Fruit fly (Drosophila melanogaster) whole organism, embryonic: Measurements from ENCODE around the gene Atat.

ENCODE experiments used
- CG10274 ChIP-seq: fragments of 200-800 bp; sonication (Bioruptor generic); optimal IDR thresholded peaks from 3 replicates; lab custom pipeline; 2017; ENCODE audit warnings: missing biosample characterization, mild to moderate bottlenecking, missing genetic modification characterization
- CG11085 ChIP-seq: fragments of 200-800 bp; sonication (Bioruptor generic); IDR thresholded peaks from 2 replicates; pipeline ENCODE4 v1.3.6; 2022; ENCODE audit warnings: missing biosample characterization, missing genetic modification characterization
- CG11504 ChIP-seq: fragments of 200-800 bp; sonication (Bioruptor generic); optimal IDR thresholded peaks from 3 replicates; lab custom pipeline; 2019; ENCODE audit warnings: missing biosample characterization, mild to moderate bottlenecking, missing genetic modification characterization, moderate library complexity
- CG1233 ChIP-seq: fragments of 200-800 bp; sonication (Bioruptor generic); optimal IDR thresholded peaks from 4 replicates; lab custom pipeline; 2018; ENCODE audit warnings: missing biosample characterization, mild to moderate bottlenecking, missing genetic modification characterization
- CG14050 ChIP-seq: fragments of 200-800 bp; sonication (Bioruptor generic); IDR thresholded peaks from 3 replicates; pipeline ENCODE4 v1.3.6; 2022; ENCODE audit warnings: missing biosample characterization, missing genetic modification characterization
- CG15073 ChIP-seq: fragments of 200-800 bp; sonication (Bioruptor generic); optimal IDR thresholded peaks from 2 replicates; lab custom pipeline; 2016; ENCODE audit warnings: missing biosample characterization, missing genetic modification characterization
- CG15269 ChIP-seq: fragments of 200-800 bp; sonication (Bioruptor generic); optimal IDR thresholded peaks from 2 replicates; lab custom pipeline; 2018; ENCODE audit warnings: missing biosample characterization, mild to moderate bottlenecking, missing genetic modification characterization, moderate library complexity
- CG1602 ChIP-seq: fragments of 200-800 bp; sonication (Bioruptor generic); optimal IDR thresholded peaks from 3 replicates; lab custom pipeline; 2016; ENCODE audit warnings: missing biosample characterization, missing genetic modification characterization
- CG1832 ChIP-seq: fragments of 200-800 bp; sonication (Bioruptor generic); optimal IDR thresholded peaks from 2 replicates; lab custom pipeline; 2017; ENCODE audit warnings: missing biosample characterization, mild to moderate bottlenecking, missing genetic modification characterization, inconsistent platforms
- CG2875 ChIP-seq: fragments of 200-800 bp; sonication (Bioruptor generic); optimal IDR thresholded peaks from 2 replicates; lab custom pipeline; 2017; ENCODE audit warnings: missing biosample characterization, mild to moderate bottlenecking, missing genetic modification characterization, missing genetic modification reagents
- CG34422 ChIP-seq: fragments of 200-800 bp; sonication (Bioruptor generic); IDR thresholded peaks from 3 replicates; pipeline ENCODE4 v1.3.6; 2022; ENCODE audit warnings: missing biosample characterization, missing genetic modification characterization
- CG42726 ChIP-seq: fragments of 200-800 bp; sonication (Bioruptor generic); IDR thresholded peaks from 2 replicates; pipeline ENCODE4 v1.3.6; 2022; ENCODE audit warnings: missing biosample characterization, missing genetic modification characterization; ENCODE audit not compliant: partially characterized antibody
- CG7372 ChIP-seq: fragments of 200-800 bp; sonication (Bioruptor generic); IDR thresholded peaks from 2 replicates; pipeline ENCODE4 v1.3.6; 2022; ENCODE audit warnings: missing biosample characterization, missing genetic modification characterization
- CG8944 ChIP-seq: fragments of 200-800 bp; sonication (Bioruptor generic); optimal IDR thresholded peaks from 3 replicates; lab custom pipeline; 2016; ENCODE audit warnings: missing biosample characterization, missing genetic modification characterization
- D ChIP-seq, 2 experiments: fragments of 200-800 bp in 1 of 2; fragments of >200 bp in 1 of 2; sonication (Bioruptor generic) in 1 of 2; optimal IDR thresholded peaks; 2 replicates in 1 of 2; 3 replicates in 1 of 2; lab custom pipeline; 2017; ENCODE audit warnings: mild to moderate bottlenecking in 1 of 2, missing biosample characterization in 1 of 2, missing genetic modification characterization in 1 of 2, missing genetic modification reagents in 1 of 2
- Dad ChIP-seq: fragments of 200-800 bp; sonication (Bioruptor generic); optimal IDR thresholded peaks from 3 replicates; lab custom pipeline; 2016; ENCODE audit warnings: missing biosample characterization, missing genetic modification characterization
- HLH3B ChIP-seq: fragments of 200-800 bp; sonication (Bioruptor generic); IDR thresholded peaks from 2 replicates; pipeline ENCODE4 v1.3.6; 2022; ENCODE audit warnings: missing biosample characterization, missing genetic modification characterization
- MTF-1 ChIP-seq: fragments of 200-800 bp; sonication (Bioruptor generic); optimal IDR thresholded peaks from 2 replicates; lab custom pipeline; 2018; ENCODE audit warnings: missing biosample characterization, mild to moderate bottlenecking, missing genetic modification characterization, borderline replicate concordance
- Med ChIP-seq: fragments of 200-800 bp; sonication (Bioruptor generic); peaks from one replicate; lab custom pipeline; 2016; ENCODE audit warnings: missing biosample characterization, missing genetic modification characterization, mild to moderate bottlenecking, inconsistent platforms, moderate library complexity
- Mrtf ChIP-seq: fragments of 200-800 bp; sonication (Bioruptor generic); IDR thresholded peaks from 3 replicates; pipeline ENCODE4 v1.3.6; 2022; ENCODE audit warnings: missing biosample characterization, missing genetic modification characterization
- Nf-YC ChIP-seq: fragments of 200-800 bp; optimal IDR thresholded peaks from 3 replicates; lab custom pipeline; 2019; ENCODE audit warnings: missing biosample characterization, mild to moderate bottlenecking, missing genetic modification characterization, moderate library complexity
- Oaz ChIP-seq: fragments of 200-800 bp; sonication (Bioruptor generic); IDR thresholded peaks from 2 replicates; pipeline ENCODE4 v1.3.6; 2022; ENCODE audit warnings: missing biosample characterization, missing genetic modification characterization
- Usf ChIP-seq: fragments of 200-800 bp; sonication (Bioruptor generic); optimal IDR thresholded peaks from 2 replicates; lab custom pipeline; 2017; ENCODE audit warnings: missing genotype, missing biosample characterization, missing genetic modification characterization
- ab ChIP-seq: fragments of 200-800 bp; sonication (Bioruptor generic); optimal IDR thresholded peaks from 2 replicates; lab custom pipeline; 2016; ENCODE audit warnings: missing biosample characterization, missing genetic modification characterization
- abd-A ChIP-seq: fragments of 200-800 bp; sonication (Bioruptor generic); optimal IDR thresholded peaks from 3 replicates; lab custom pipeline; 2019; ENCODE audit warnings: missing biosample characterization, mild to moderate bottlenecking, missing genetic modification characterization, moderate library complexity
- bbx ChIP-seq: fragments of 200-800 bp; sonication (Bioruptor generic); IDR thresholded peaks from 2 replicates; pipeline ENCODE4 v1.3.6; 2022; ENCODE audit warnings: missing biosample characterization, missing genetic modification characterization; ENCODE audit not compliant: partially characterized antibody
- bigmax ChIP-seq: fragments of 200-800 bp; sonication (Bioruptor generic); optimal IDR thresholded peaks from 2 replicates; lab custom pipeline; 2018; ENCODE audit warnings: missing biosample characterization, mild to moderate bottlenecking, missing genetic modification characterization
- cad ChIP-seq: fragments of >200 bp; optimal IDR thresholded peaks from 2 replicates; lab custom pipeline; 2017; ENCODE audit warnings: missing biosample characterization, missing genetic modification characterization
- caup ChIP-seq: fragments of 200-800 bp; sonication (Bioruptor generic); optimal IDR thresholded peaks from 3 replicates; lab custom pipeline; 2017; ENCODE audit warnings: missing biosample characterization, mild to moderate bottlenecking, missing genetic modification characterization, moderate library complexity; ENCODE audit not compliant: severe bottlenecking
- cg ChIP-seq: fragments of 200-800 bp; sonication (Bioruptor generic); optimal IDR thresholded peaks from 3 replicates; lab custom pipeline; 2019; ENCODE audit warnings: missing biosample characterization, mild to moderate bottlenecking, missing genetic modification characterization, moderate library complexity
- corto ChIP-seq: fragments of 200-800 bp; sonication (Bioruptor generic); optimal IDR thresholded peaks from 2 replicates; lab custom pipeline; 2016; ENCODE audit warnings: missing biosample characterization, mild to moderate bottlenecking, missing genetic modification characterization, moderate library complexity
- crp ChIP-seq, 2 experiments: fragments of 200-800 bp; sonication (Bioruptor generic); optimal IDR thresholded peaks; 2 replicates in 1 of 2; 3 replicates in 1 of 2; lab custom pipeline; 2017; ENCODE audit warnings: missing biosample characterization in 2 of 2, missing genetic modification characterization in 2 of 2, mild to moderate bottlenecking in 1 of 2, moderate library complexity in 1 of 2
- fd96Cb ChIP-seq: fragments of 200-800 bp; sonication (Bioruptor generic); optimal IDR thresholded peaks from 2 replicates; lab custom pipeline; 2018; ENCODE audit warnings: missing biosample characterization, mild to moderate bottlenecking, missing genetic modification characterization, moderate library complexity
- kay ChIP-seq: fragments of 200-800 bp; sonication (Bioruptor generic); optimal IDR thresholded peaks from 2 replicates; lab custom pipeline; 2016; ENCODE audit warnings: missing biosample characterization, missing genetic modification characterization
- klu ChIP-seq: fragments of 200-800 bp; sonication (Bioruptor generic); IDR thresholded peaks from 2 replicates; pipeline ENCODE4 v1.3.6; 2022; ENCODE audit warnings: missing biosample characterization, missing genetic modification characterization
- mam ChIP-seq: fragments of 200-800 bp; sonication (Bioruptor generic); optimal IDR thresholded peaks from 3 replicates; lab custom pipeline; 2016; ENCODE audit warnings: missing biosample characterization, missing genetic modification characterization
- pita ChIP-seq: fragments of 200-800 bp; sonication (Bioruptor generic); optimal IDR thresholded peaks from 2 replicates; lab custom pipeline; 2017; ENCODE audit warnings: missing biosample characterization, mild to moderate bottlenecking, missing genetic modification characterization
- psq ChIP-seq: fragments of 200-800 bp; sonication (Bioruptor generic); optimal IDR thresholded peaks from 2 replicates; lab custom pipeline; 2017; ENCODE audit warnings: missing biosample characterization, missing genetic modification characterization
- ro ChIP-seq: fragments of 200-800 bp; sonication (Bioruptor generic); IDR thresholded peaks from 2 replicates; pipeline ENCODE4 v1.3.6; 2022; ENCODE audit warnings: missing biosample characterization, missing genetic modification characterization
- sens ChIP-seq: fragments of 200-800 bp; sonication (Bioruptor generic); peaks from one replicate; lab custom pipeline; 2016; ENCODE audit warnings: missing biosample characterization, missing genetic modification characterization
- stc ChIP-seq: fragments of 200-800 bp; sonication (Bioruptor generic); IDR thresholded peaks from 2 replicates; pipeline ENCODE4 v1.3.6; 2022; ENCODE audit warnings: missing biosample characterization, missing genetic modification characterization
- sug ChIP-seq: fragments of 200-800 bp; optimal IDR thresholded peaks from 2 replicates; lab custom pipeline; 2019; ENCODE audit warnings: missing biosample characterization, mild to moderate bottlenecking, missing genetic modification characterization, moderate library complexity
- tgo ChIP-seq: fragments of 200-800 bp; sonication (Bioruptor generic); IDR thresholded peaks from 3 replicates; pipeline ENCODE4 v1.3.6; 2022; ENCODE audit warnings: missing biosample characterization, missing genetic modification characterization
- tll ChIP-seq, 2 experiments: fragments of 200-800 bp in 1 of 2; fragments of >200 bp in 1 of 2; sonication (Bioruptor generic) in 1 of 2; optimal IDR thresholded peaks; 2 replicates each; lab custom pipeline; 2017 to 2019; ENCODE audit warnings: missing biosample characterization in 2 of 2, missing genetic modification characterization in 2 of 2, mild to moderate bottlenecking in 1 of 2, moderate library complexity in 1 of 2
- usp ChIP-seq: fragments of >200 bp; optimal IDR thresholded peaks from 2 replicates; lab custom pipeline; 2017; ENCODE audit warnings: missing biosample characterization, missing genetic modification characterization
- vfl ChIP-seq: fragments of 200-800 bp; sonication (Bioruptor generic); optimal IDR thresholded peaks from 2 replicates; lab custom pipeline; 2016; ENCODE audit warnings: missing biosample characterization, missing genetic modification characterization
- wdn ChIP-seq: fragments of 200-800 bp; sonication (Bioruptor generic); IDR thresholded peaks from 2 replicates; pipeline ENCODE4 v1.3.6; 2022; ENCODE audit warnings: missing biosample characterization, missing genetic modification characterization

The Atat gene

DNA sequence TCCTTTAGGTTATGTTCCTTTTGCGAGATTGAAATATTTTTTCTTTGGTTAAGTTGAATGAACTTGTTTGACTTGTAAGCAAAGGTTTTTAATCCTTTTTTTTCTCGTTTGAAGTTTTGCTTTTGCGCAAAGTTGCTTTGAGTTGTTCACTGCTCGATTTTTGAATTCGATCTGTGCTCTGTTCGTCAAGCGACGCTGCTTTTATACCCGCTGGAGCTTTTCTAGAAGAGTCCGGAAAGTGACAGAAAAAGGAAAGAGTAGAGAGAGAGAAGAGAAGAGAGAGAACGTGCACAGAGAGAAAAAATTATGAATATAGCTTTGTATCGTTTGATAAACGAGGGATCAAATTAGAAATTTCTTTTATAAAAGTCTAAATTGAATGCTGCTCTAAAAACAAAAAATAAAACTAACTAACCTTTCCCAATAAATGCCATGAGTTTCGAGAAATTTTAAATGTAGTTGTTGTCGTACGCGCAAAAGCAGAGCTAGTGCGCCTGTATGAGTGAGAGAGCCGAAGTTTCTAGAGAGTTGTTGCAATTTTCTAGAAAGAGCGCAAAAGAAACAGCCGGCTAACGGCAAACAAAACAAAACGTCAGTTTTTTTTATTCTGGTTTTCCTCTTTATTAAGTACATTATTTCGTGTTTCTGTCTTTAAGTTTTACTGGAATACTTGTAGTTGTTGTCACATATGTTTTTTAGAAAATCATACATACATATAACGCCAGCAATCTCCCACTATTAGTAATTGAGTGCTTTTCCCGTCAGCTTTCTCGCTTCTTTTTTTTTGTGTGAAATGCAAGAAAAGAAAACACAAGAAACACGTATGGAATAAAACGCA is 49.1 kb downstream of the Atat start, which contains the start of gene Hsp26 (continued):
- TF ChIP-seq usp, result no peak
- peak; percentile 82 for TF ChIP-seq tgo (GFP tag; lab: Robert Waterston, UW)
- TF ChIP-seq CG1233 (GFP tag; lab: Kevin White, UChicago), result peak; percentile 78
- no peak for TF ChIP-seq CG1832
- peak; percentile 3 for TF ChIP-seq CG10274 (GFP tag; lab: Kevin White, UChicago)
- TF ChIP-seq CG8944 (GFP tag; lab: Kevin White, UChicago), result peak; percentile 82
- TF ChIP-seq psq (GFP tag; lab: Kevin White, UChicago), result peak; percentile 64
- peak; percentile 85 for TF ChIP-seq mam (GFP tag; lab: Kevin White, UChicago)
- TF ChIP-seq fd96Cb (tag; lab: Kevin White, UChicago), result peak; percentile 65
- TF ChIP-seq vfl (GFP tag; lab: Kevin White, UChicago), result peak; percentile 70
- 0 out of 2 replicates have a peak, but pooled peaks have one; percentile 35 for TF ChIP-seq CG7372
- TF ChIP-seq crp (GFP tag; optimal IDR thresholded peaks at IDR 0.05; lab: Kevin White, UChicago), result peak; percentile 8 to 31
- peak; percentile 46; the same call in 1 of the 2 replicates for TF ChIP-seq ro (GFP tag; lab: Robert Waterston, UW)
- peak; percentile 92 for TF ChIP-seq stc
- TF ChIP-seq cad (GFP tag; lab: Kevin White, UChicago), result no peak
- TF ChIP-seq CG15073 (GFP tag; lab: Kevin White, UChicago), result peak; percentile 24
- no peak for TF ChIP-seq ab (GFP tag; lab: Kevin White, UChicago)
- TF ChIP-seq CG11504 (tag; lab: Kevin White, UChicago), result peak; percentile 84
- peak; percentile 53 for TF ChIP-seq sug (tag; lab: Kevin White, UChicago)
- TF ChIP-seq bigmax (GFP tag; lab: Kevin White, UChicago), result peak; percentile 62
- no peak for TF ChIP-seq Usf
- TF ChIP-seq CG11085 (GFP tag; lab: Robert Waterston, UW), result 0 out of 2 replicates have a peak, but pooled peaks have one; percentile 23
- peak; percentile 86 for TF ChIP-seq CG14050 (GFP tag; lab: Robert Waterston, UW)
- peak; percentile 58 for TF ChIP-seq Dad (GFP tag; lab: Kevin White, UChicago)
- TF ChIP-seq CG1602 (GFP tag; lab: Kevin White, UChicago), result peak; percentile 80
- TF ChIP-seq D (optimal IDR thresholded peaks at IDR 0.05; lab: Kevin White, UChicago), result no peak
- TF ChIP-seq D (GFP tag; optimal IDR thresholded peaks at IDR 0.05; lab: Kevin White, UChicago), result peak; percentile 51
- no peak for TF ChIP-seq pita
- TF ChIP-seq klu (GFP tag; lab: Robert Waterston, UW), result no peak; the same call in 1 of the 2 replicates
- TF ChIP-seq abd-A (tag; lab: Kevin White, UChicago), result no peak
- TF ChIP-seq caup (GFP tag; lab: Kevin White, UChicago), result peak; percentile 83
- peak; percentile 89 for TF ChIP-seq cg (GFP tag; lab: Kevin White, UChicago)
- no peak for TF ChIP-seq tll (GFP tag; optimal IDR thresholded peaks at IDR 0.05; lab: Kevin White, UChicago)
- TF ChIP-seq kay (GFP tag; lab: Kevin White, UChicago), result peak; percentile 81
- TF ChIP-seq Med (GFP tag; lab: Kevin White, UChicago), result peak; percentile 98
- peak; percentile 79 for TF ChIP-seq corto
- no peak for TF ChIP-seq CG42726
- TF ChIP-seq Nf-YC (tag; lab: Kevin White, UChicago), result peak; percentile 51
- peak; percentile 52 for TF ChIP-seq MTF-1 (GFP tag; lab: Kevin White, UChicago)
- no peak; the same call in 1 of the 2 replicates for TF ChIP-seq bbx (GFP tag; lab: Robert Waterston, UW)
- peak; percentile 73 for TF ChIP-seq CG2875
- peak; percentile 53; the same call in 1 of the 2 replicates for TF ChIP-seq Oaz (GFP tag; lab: Robert Waterston, UW)
- TF ChIP-seq HLH3B, result peak; percentile 89
- peak; percentile 99 for TF ChIP-seq sens
- TF ChIP-seq CG15269 (tag; lab: Kevin White, UChicago), result peak; percentile 85
- peak; percentile 86; the same call in 2 of the 3 replicates for TF ChIP-seq CG34422 (GFP tag; lab: Robert Waterston, UW)
- TF ChIP-seq Mrtf (GFP tag; lab: Robert Waterston, UW), result peak; percentile 55; the same call in 1 of the 3 replicates
- peak; percentile 81 for TF ChIP-seq wdn
